Worm (Caenorhabditis elegans): ENCODE measurements around the gene nhr-48.

DNA sequence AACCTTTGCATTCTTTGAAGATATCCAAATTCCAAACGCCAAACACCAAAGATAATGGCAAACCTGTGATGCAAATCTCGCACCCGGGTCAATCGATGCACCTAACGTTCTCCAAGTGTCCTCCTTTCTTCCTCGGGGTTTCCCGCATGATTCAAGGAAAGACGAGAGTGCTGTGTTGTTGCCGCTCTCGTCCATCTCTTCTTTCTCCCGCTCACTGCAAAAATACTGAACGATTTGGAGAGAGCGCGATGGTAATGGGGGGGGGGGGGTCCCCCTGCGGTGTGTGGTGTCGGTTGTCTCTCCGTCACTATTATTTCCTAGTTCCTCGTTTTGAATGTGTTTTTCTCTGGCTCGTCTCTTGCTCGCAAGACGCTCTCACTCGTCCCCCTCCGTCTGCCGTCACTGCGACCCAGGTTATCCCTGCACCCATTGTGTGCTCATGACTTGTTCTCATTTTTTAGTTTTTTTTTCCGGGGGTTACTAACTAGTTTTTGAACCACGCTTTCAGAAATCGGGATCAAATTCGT lies 584 bp upstream of the nhr-48 start:
- TF ChIP-seq drap-1 (GFP tag; optimal IDR thresholded peaks at IDR 0.05): peak; percentile 61
- peak; percentile 70 for TF ChIP-seq sptf-1 (tag; optimal IDR thresholded peaks at IDR 0.05)
- peak; percentile 40 for TF ChIP-seq lsy-2 (tag; optimal IDR thresholded peaks at IDR 0.05)
- TF ChIP-seq nhr-12 (tag; optimal IDR thresholded peaks at IDR 0.05): no peak
- no peak for TF ChIP-seq nhr-28 (tag; optimal IDR thresholded peaks at IDR 0.05)
- no peak for TF ChIP-seq ceh-39 (tag; optimal IDR thresholded peaks at IDR 0.05)
- no peak for TF ChIP-seq blmp-1 (tag; optimal IDR thresholded peaks at IDR 0.05)
- TF ChIP-seq nhr-237 (tag; optimal IDR thresholded peaks at IDR 0.05): no peak
- TF ChIP-seq ztf-11 (tag; optimal IDR thresholded peaks at IDR 0.05): peak; percentile 62
- TF ChIP-seq elt-1 (tag; optimal IDR thresholded peaks at IDR 0.05; ENCODE audit: borderline replicate concordance, insufficient read depth): peak; percentile 81
- TF ChIP-seq sem-2 (GFP tag; optimal IDR thresholded peaks at IDR 0.05): no peak
- peak; percentile 22 for TF ChIP-seq elt-3 (tag; optimal IDR thresholded peaks at IDR 0.05)
- TF ChIP-seq unc-62 (GFP tag; optimal IDR thresholded peaks at IDR 0.05): peak; percentile 75
- TF ChIP-seq unc-39 (tag; optimal IDR thresholded peaks at IDR 0.05): peak; percentile 20
